Fruit fly (Drosophila melanogaster) whole organism, embryonic: ENCODE data around the gene CG12766.
A peak's percentile ranks its signal among the peaks of the same experiment; 100 is the strongest.

Source experiments
- Antp ChIP-seq: fragments of 200-800 bp; sonication (Bioruptor generic); optimal IDR thresholded peaks from 3 replicates; lab custom pipeline; 2016; ENCODE audit warnings: missing biosample characterization, missing genetic modification characterization
- Atf-2 ChIP-seq: fragments of 200-800 bp; sonication (Bioruptor generic); optimal IDR thresholded peaks from 2 replicates; lab custom pipeline; 2016; ENCODE audit warnings: missing biosample characterization, missing genetic modification characterization
- CG10267 ChIP-seq: fragments of 200-800 bp; sonication (Bioruptor generic); optimal IDR thresholded peaks from 2 replicates; lab custom pipeline; 2018; ENCODE audit warnings: missing biosample characterization, mild to moderate bottlenecking, missing genetic modification characterization, moderate library complexity
- CG10431 ChIP-seq: fragments of 200-800 bp; sonication (Bioruptor generic); optimal IDR thresholded peaks from 3 replicates; lab custom pipeline; 2018; ENCODE audit warnings: missing biosample characterization, mild to moderate bottlenecking, missing genetic modification characterization
- CG10654 ChIP-seq: fragments of 200-800 bp; sonication (Bioruptor generic); optimal IDR thresholded peaks from 2 replicates; lab custom pipeline; 2016; ENCODE audit warnings: missing biosample characterization, missing genetic modification characterization
- CG11504 ChIP-seq: fragments of 200-800 bp; sonication (Bioruptor generic); optimal IDR thresholded peaks from 3 replicates; lab custom pipeline; 2019; ENCODE audit warnings: missing biosample characterization, mild to moderate bottlenecking, missing genetic modification characterization, moderate library complexity
- CG15479 ChIP-seq: fragments of 200-800 bp; sonication (Bioruptor generic); optimal IDR thresholded peaks from 3 replicates; lab custom pipeline; 2019; ENCODE audit warnings: missing biosample characterization, mild to moderate bottlenecking, missing genetic modification characterization, moderate library complexity
- CG1603 ChIP-seq: fragments of 200-800 bp; sonication (Bioruptor generic); optimal IDR thresholded peaks from 2 replicates; lab custom pipeline; 2019; ENCODE audit warnings: missing biosample characterization, mild to moderate bottlenecking, missing genetic modification characterization, moderate library complexity
- CG16813 ChIP-seq: fragments of 200-800 bp; sonication (Bioruptor generic); IDR thresholded peaks from 3 replicates; pipeline ENCODE4 v1.3.6; 2022; ENCODE audit warnings: missing biosample characterization, missing genetic modification characterization; ENCODE audit not compliant: partially characterized antibody
- CG17385 ChIP-seq: fragments of 200-800 bp; sonication (Bioruptor generic); optimal IDR thresholded peaks from 3 replicates; lab custom pipeline; 2018; ENCODE audit warnings: missing biosample characterization, mild to moderate bottlenecking, missing genetic modification characterization
- CG31224 ChIP-seq: fragments of 200-800 bp; sonication (Bioruptor generic); IDR thresholded peaks from 2 replicates; pipeline ENCODE4 v1.3.6; 2022; ENCODE audit warnings: missing biosample characterization, missing genetic modification characterization
- CG4282 ChIP-seq: fragments of 200-800 bp; sonication (Bioruptor generic); optimal IDR thresholded peaks from 2 replicates; lab custom pipeline; 2016; ENCODE audit warnings: missing biosample characterization, missing genetic modification characterization
- CG6175 ChIP-seq: fragments of 200-800 bp; sonication (Bioruptor generic); IDR thresholded peaks from 3 replicates; pipeline ENCODE4 v1.3.6; 2022; ENCODE audit warnings: missing biosample characterization, missing genetic modification characterization
- CG6854 ChIP-seq: fragments of 200-800 bp; sonication (Bioruptor generic); optimal IDR thresholded peaks from 3 replicates; lab custom pipeline; 2017; ENCODE audit warnings: missing biosample characterization, mild to moderate bottlenecking, missing genetic modification characterization
- CG7839 ChIP-seq: fragments of 200-800 bp; sonication (Bioruptor generic); optimal IDR thresholded peaks from 3 replicates; lab custom pipeline; 2018; ENCODE audit warnings: missing biosample characterization, mild to moderate bottlenecking, missing genetic modification characterization, moderate library complexity
- CG8290 ChIP-seq, 3 experiments: fragments of 200-800 bp; sonication (Bioruptor generic); optimal IDR thresholded peaks; 2 replicates each; lab custom pipeline; 2016 to 2019; ENCODE audit warnings: missing biosample characterization in 3 of 3, missing genetic modification characterization in 3 of 3, mild to moderate bottlenecking in 2 of 3, moderate library complexity in 1 of 3
- Dad ChIP-seq: fragments of 200-800 bp; sonication (Bioruptor generic); optimal IDR thresholded peaks from 3 replicates; lab custom pipeline; 2016; ENCODE audit warnings: missing biosample characterization, missing genetic modification characterization
- Dbx ChIP-seq: fragments of 200-800 bp; sonication (Bioruptor generic); IDR thresholded peaks from 3 replicates; pipeline ENCODE4 v1.3.6; 2022; ENCODE audit warnings: missing biosample characterization, missing genetic modification characterization
- Eip74EF ChIP-seq, 2 experiments: fragments of 200-800 bp in 1 of 2; fragments of >200 bp in 1 of 2; sonication (Bioruptor generic) in 1 of 2; optimal IDR thresholded peaks; 2 replicates each; lab custom pipeline; 2017 to 2019; ENCODE audit warnings: missing biosample characterization in 2 of 2, missing genetic modification characterization in 2 of 2, mild to moderate bottlenecking in 1 of 2, moderate library complexity in 1 of 2
- Gug ChIP-seq: fragments of 200-800 bp; sonication (Bioruptor generic); IDR thresholded peaks from 4 replicates; pipeline ENCODE4 v1.3.6; 2022; ENCODE audit warnings: missing biosample characterization, missing genetic modification characterization
- Hmx ChIP-seq: fragments of 200-800 bp; sonication (Bioruptor generic); optimal IDR thresholded peaks from 2 replicates; lab custom pipeline; 2016; ENCODE audit warnings: missing biosample characterization, missing genetic modification characterization
- Lhr ChIP-seq: fragments of 200-800 bp; sonication (Bioruptor generic); optimal IDR thresholded peaks from 3 replicates; lab custom pipeline; 2017; ENCODE audit warnings: mild to moderate bottlenecking, missing biosample characterization, missing genetic modification reagents, missing genetic modification characterization
- MESR4 ChIP-seq: fragments of 200-800 bp; sonication (Bioruptor generic); optimal IDR thresholded peaks from 2 replicates; lab custom pipeline; 2018; ENCODE audit warnings: missing biosample characterization, mild to moderate bottlenecking, missing genetic modification characterization, moderate library complexity
- MTF-1 ChIP-seq: fragments of 200-800 bp; sonication (Bioruptor generic); optimal IDR thresholded peaks from 2 replicates; lab custom pipeline; 2018; ENCODE audit warnings: missing biosample characterization, mild to moderate bottlenecking, missing genetic modification characterization, borderline replicate concordance
- Mes4 ChIP-seq: fragments of 200-800 bp; sonication (Bioruptor generic); optimal IDR thresholded peaks from 2 replicates; lab custom pipeline; 2016; ENCODE audit warnings: missing biosample characterization, missing genetic modification characterization
- Nf-YC ChIP-seq: fragments of 200-800 bp; optimal IDR thresholded peaks from 3 replicates; lab custom pipeline; 2019; ENCODE audit warnings: missing biosample characterization, mild to moderate bottlenecking, missing genetic modification characterization, moderate library complexity
- Pdp1 ChIP-seq, 2 experiments: fragments of 200-800 bp; sonication (Bioruptor generic); optimal IDR thresholded peaks; 3 replicates each; lab custom pipeline; 2016; ENCODE audit warnings: missing biosample characterization in 2 of 2, missing genetic modification characterization in 2 of 2, mild to moderate bottlenecking in 1 of 2, moderate library complexity in 1 of 2
- Sox100B ChIP-seq: fragments of 200-800 bp; sonication (Bioruptor generic); optimal IDR thresholded peaks from 3 replicates; lab custom pipeline; 2018; ENCODE audit warnings: missing biosample characterization, mild to moderate bottlenecking, missing genetic modification characterization
- Usf ChIP-seq: fragments of 200-800 bp; sonication (Bioruptor generic); optimal IDR thresholded peaks from 2 replicates; lab custom pipeline; 2017; ENCODE audit warnings: missing genotype, missing biosample characterization, missing genetic modification characterization
- bab2 ChIP-seq: fragments of 200-800 bp; sonication (Bioruptor generic); optimal IDR thresholded peaks from 2 replicates; lab custom pipeline; 2016; ENCODE audit warnings: missing biosample characterization, missing genetic modification characterization
- bsh ChIP-seq, 2 experiments: fragments of 200-800 bp; sonication (Bioruptor generic); optimal IDR thresholded peaks; 2 replicates each; lab custom pipeline; 2017 to 2018; ENCODE audit warnings: mild to moderate bottlenecking in 2 of 2, missing biosample characterization in 2 of 2, missing genetic modification characterization in 2 of 2, moderate library complexity in 1 of 2
- chm ChIP-seq: fragments of 200-800 bp; sonication (Bioruptor generic); IDR thresholded peaks from 2 replicates; pipeline ENCODE4 v1.3.6; 2022; ENCODE audit warnings: missing biosample characterization, missing genetic modification characterization
- da ChIP-seq: fragments of 200-800 bp; sonication (Bioruptor generic); optimal IDR thresholded peaks from 2 replicates; lab custom pipeline; 2016; ENCODE audit warnings: missing biosample characterization, missing genetic modification characterization
- dan ChIP-seq: fragments of 200-800 bp; sonication (Bioruptor generic); IDR thresholded peaks from 2 replicates; pipeline ENCODE4 v1.3.6; 2022; ENCODE audit warnings: missing biosample characterization, missing genetic modification characterization
- gt ChIP-seq: fragments of 200-800 bp; sonication (Bioruptor generic); IDR thresholded peaks from 2 replicates; pipeline ENCODE4 v1.3.6; 2022; ENCODE audit warnings: missing biosample characterization, missing genetic modification characterization
- nerfin-2 ChIP-seq: fragments of 200-800 bp; sonication (Bioruptor generic); IDR thresholded peaks from 2 replicates; pipeline ENCODE4 v1.3.6; 2022; ENCODE audit warnings: missing biosample characterization, missing genetic modification characterization; ENCODE audit not compliant: partially characterized antibody
- org-1 ChIP-seq: fragments of 200-800 bp; sonication (Bioruptor generic); optimal IDR thresholded peaks from 2 replicates; lab custom pipeline; 2017; ENCODE audit warnings: missing biosample characterization, missing genetic modification characterization
- pzg ChIP-seq: fragments of 200-800 bp; sonication (Bioruptor generic); optimal IDR thresholded peaks from 3 replicates; lab custom pipeline; 2018; ENCODE audit warnings: missing biosample characterization, mild to moderate bottlenecking, missing genetic modification characterization, moderate library complexity
- ranshi ChIP-seq: fragments of 200-800 bp; sonication (Bioruptor generic); IDR thresholded peaks from 2 replicates; pipeline ENCODE4 v1.3.6; 2022; ENCODE audit warnings: missing biosample characterization, missing genetic modification characterization
- slou ChIP-seq: fragments of 200-800 bp; sonication (Bioruptor generic); optimal IDR thresholded peaks from 3 replicates; lab custom pipeline; 2016; ENCODE audit warnings: missing biosample characterization, missing genetic modification characterization
- slp2 ChIP-seq: fragments of 200-800 bp; sonication (Bioruptor generic); optimal IDR thresholded peaks from 2 replicates; lab custom pipeline; 2016; ENCODE audit warnings: missing biosample characterization, missing genetic modification characterization
- tll ChIP-seq, 2 experiments: fragments of 200-800 bp in 1 of 2; fragments of >200 bp in 1 of 2; sonication (Bioruptor generic) in 1 of 2; optimal IDR thresholded peaks; 2 replicates each; lab custom pipeline; 2017 to 2019; ENCODE audit warnings: missing biosample characterization in 2 of 2, missing genetic modification characterization in 2 of 2, mild to moderate bottlenecking in 1 of 2, moderate library complexity in 1 of 2
- toy ChIP-seq: fragments of 200-800 bp; sonication (Bioruptor generic); IDR thresholded peaks from 2 replicates; pipeline ENCODE4 v1.3.6; 2022; ENCODE audit warnings: missing biosample characterization, missing genetic modification characterization
- trh ChIP-seq: fragments of 200-800 bp; sonication (Bioruptor generic); optimal IDR thresholded peaks from 2 replicates; lab custom pipeline; 2016; ENCODE audit warnings: missing biosample characterization, missing genetic modification characterization
- tx ChIP-seq: fragments of 200-800 bp; sonication (Bioruptor generic); optimal IDR thresholded peaks from 2 replicates; lab custom pipeline; 2016; ENCODE audit warnings: missing biosample characterization, missing genetic modification characterization
- unpg ChIP-seq: fragments of 200-800 bp; sonication (Bioruptor generic); optimal IDR thresholded peaks from 3 replicates; lab custom pipeline; 2018; ENCODE audit warnings: missing biosample characterization, mild to moderate bottlenecking, missing genetic modification characterization, moderate library complexity
- wek ChIP-seq: fragments of 200-800 bp; sonication (Bioruptor generic); optimal IDR thresholded peaks from 3 replicates; lab custom pipeline; 2018; ENCODE audit warnings: missing biosample characterization, mild to moderate bottlenecking, missing genetic modification characterization, moderate library complexity

CG12766 gene

DNA sequence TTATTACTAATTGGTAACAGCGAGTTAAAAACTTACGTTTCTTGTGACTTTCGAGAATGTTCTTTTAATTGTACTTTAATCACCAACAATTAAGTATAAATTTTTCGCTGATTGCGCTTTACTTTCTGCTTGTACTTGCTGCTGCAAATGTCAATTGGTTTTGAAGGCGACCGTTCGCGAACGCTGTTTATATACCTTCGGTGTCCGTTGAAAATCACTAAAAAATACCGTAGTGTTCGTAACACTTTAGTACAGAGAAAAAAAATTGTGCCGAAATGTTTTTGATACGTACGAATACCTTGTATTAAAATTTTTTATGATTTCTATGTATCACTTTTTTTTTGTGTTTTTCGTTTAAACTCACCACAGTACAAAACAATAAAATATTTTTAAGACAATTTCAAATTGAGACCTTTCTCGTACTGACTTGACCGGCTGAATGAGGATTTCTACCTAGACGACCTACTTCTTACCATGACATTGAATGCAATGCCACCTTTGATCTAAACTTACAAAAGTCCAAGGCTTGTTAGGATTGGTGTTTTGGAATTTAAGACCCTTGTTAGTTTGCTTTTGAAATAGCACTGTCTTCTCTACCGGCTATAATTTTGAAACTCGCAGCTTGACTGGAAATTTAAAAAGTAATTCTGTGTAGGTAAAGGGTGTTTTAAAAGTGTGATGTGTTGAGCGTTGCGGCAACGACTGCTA lies 37.3 kb downstream of the CG12766 start, which contains the start of gene Ubi-p63E (continued):
- peak; percentile 36 for TF ChIP-seq CG8290 (GFP tag; optimal IDR thresholded peaks at IDR 0.05; lab: Kevin White, UChicago)
- peak in 1 of 2 experiments; percentile 76 for TF ChIP-seq CG8290 (tag; optimal IDR thresholded peaks at IDR 0.05; lab: Kevin White, UChicago)
- no peak for TF ChIP-seq da (GFP tag; lab: Kevin White, UChicago)
- TF ChIP-seq Dbx: no peak
- TF ChIP-seq Antp (GFP tag; lab: Kevin White, UChicago): peak; percentile 66
- no peak for TF ChIP-seq chm (GFP tag; lab: Robert Waterston, UW)
- TF ChIP-seq bab2: peak; percentile 76
- TF ChIP-seq bsh (GFP tag; optimal IDR thresholded peaks at IDR 0.05; lab: Kevin White, UChicago): peak in 1 of 2 experiments; percentile 62
- TF ChIP-seq CG16813 (GFP tag; lab: Robert Waterston, UW): no peak
- TF ChIP-seq CG10267 (tag; lab: Kevin White, UChicago): peak; percentile 59
- TF ChIP-seq CG1603: peak; percentile 29
- no peak for TF ChIP-seq dan
- TF ChIP-seq Hmx (GFP tag; lab: Kevin White, UChicago): no peak
- peak; percentile 60 for TF ChIP-seq unpg (GFP tag; lab: Kevin White, UChicago)
- TF ChIP-seq gt: no peak
- peak; percentile 58 for TF ChIP-seq Usf (GFP tag; lab: Kevin White, UChicago)
- peak; percentile 15 for TF ChIP-seq slou (GFP tag; lab: Kevin White, UChicago)
- TF ChIP-seq wek: peak; percentile 54
- peak; percentile 35 for TF ChIP-seq Mes4 (GFP tag; lab: Kevin White, UChicago)
- peak; percentile 49 for TF ChIP-seq CG17385
- peak; percentile 33 for TF ChIP-seq Nf-YC
- TF ChIP-seq slp2: peak; percentile 80
- peak; percentile 46 for TF ChIP-seq org-1 (GFP tag; lab: Kevin White, UChicago)
- peak; percentile 57 for TF ChIP-seq CG10654 (GFP tag; lab: Kevin White, UChicago)
- TF ChIP-seq Sox100B (GFP tag; lab: Kevin White, UChicago): peak; percentile 65
- TF ChIP-seq Pdp1 (GFP tag; optimal IDR thresholded peaks at IDR 0.05; lab: Kevin White, UChicago): peak; percentile 76 to 86
- TF ChIP-seq CG7839 (tag; lab: Kevin White, UChicago): peak; percentile 70
- no peak for TF ChIP-seq CG15479
- TF ChIP-seq pzg (GFP tag; lab: Kevin White, UChicago): peak; percentile 59
- no peak for TF ChIP-seq CG31224 (GFP tag; lab: Robert Waterston, UW)
- no peak for TF ChIP-seq toy
- TF ChIP-seq Eip74EF (GFP tag; optimal IDR thresholded peaks at IDR 0.05; lab: Kevin White, UChicago): no peak
- TF ChIP-seq CG6175: no peak
- TF ChIP-seq Gug: peak; percentile 40; the same call in 2 of the 4 replicates
- no peak for TF ChIP-seq CG6854 (GFP tag; lab: Kevin White, UChicago)
- TF ChIP-seq CG4282 (GFP tag; lab: Kevin White, UChicago): peak; percentile 42
- peak; percentile 50 for TF ChIP-seq CG10431 (GFP tag; lab: Kevin White, UChicago)
- peak; percentile 70 for TF ChIP-seq MTF-1 (GFP tag; lab: Kevin White, UChicago)
- TF ChIP-seq tll (GFP tag; optimal IDR thresholded peaks at IDR 0.05; lab: Kevin White, UChicago): no peak
- peak; percentile 67 for TF ChIP-seq tx (GFP tag; lab: Kevin White, UChicago)
- TF ChIP-seq trh (GFP tag; lab: Kevin White, UChicago): no peak
- TF ChIP-seq nerfin-2 (GFP tag; lab: Robert Waterston, UW): no peak
- TF ChIP-seq Lhr (GFP tag; lab: Kevin White, UChicago): peak; percentile 11
- peak; percentile 60 for TF ChIP-seq Atf-2
- peak; percentile 57 for TF ChIP-seq CG11504 (tag; lab: Kevin White, UChicago)
- TF ChIP-seq MESR4: peak; percentile 70
- peak; percentile 37 for TF ChIP-seq Dad (GFP tag; lab: Kevin White, UChicago)
- TF ChIP-seq ranshi (GFP tag; lab: Robert Waterston, UW): no peak
